Worm (Caenorhabditis elegans) whole organism, young adult: ENCODE measurements around the gene F54H5.2.
A peak's percentile ranks its signal among the peaks of the same experiment; 100 is the strongest.

Experiments
- B0336.3 ChIP-seq: fragments of 200-800 bp; sonication (Bioruptor generic); IDR thresholded peaks from 2 replicates; pipeline ENCODE4 v1.3.6; 2022; ENCODE audit warnings: missing genetic modification characterization, missing compliant biosample characterization
- C17E4.6 ChIP-seq: fragments of 200-800 bp; sonication (Bioruptor generic); IDR thresholded peaks from 2 replicates; pipeline ENCODE4 v1.3.6; 2022; ENCODE audit warnings: missing genetic modification reagents, missing genetic modification characterization, missing compliant biosample characterization
- D2030.7 ChIP-seq: fragments of 200-800 bp; sonication (Bioruptor generic); IDR thresholded peaks from 2 replicates; pipeline ENCODE4 v1.3.6; 2022; ENCODE audit warnings: missing genetic modification reagents, missing genetic modification characterization, missing compliant biosample characterization
- F10E7.11 ChIP-seq: sonication (generic microtip); optimal IDR thresholded peaks from 2 replicates; lab custom pipeline; 2017; ENCODE audit warnings: mild to moderate bottlenecking, missing genetic modification characterization, moderate library complexity, missing compliant biosample characterization
- F22D6.2 ChIP-seq: sonication (generic microtip); optimal IDR thresholded peaks from 2 replicates; lab custom pipeline; 2016; ENCODE audit warnings: mild to moderate bottlenecking, missing genetic modification characterization, missing compliant biosample characterization
- F23B12.7 ChIP-seq: sonication (generic microtip); optimal IDR thresholded peaks from 2 replicates; lab custom pipeline; 2017; ENCODE audit warnings: missing genetic modification characterization, mild to moderate bottlenecking, missing compliant biosample characterization, antibody characterized with exemption, moderate library complexity; ENCODE audit not compliant: insufficient read depth
- F33H1.4 ChIP-seq: fragments of 200-800 bp; sonication (Bioruptor generic); IDR thresholded peaks from 2 replicates; pipeline ENCODE4 v1.3.6; 2022; ENCODE audit warnings: missing genetic modification reagents, missing genetic modification characterization, missing compliant biosample characterization
- F49E8.2 ChIP-seq: sonication (generic microtip); optimal IDR thresholded peaks from 3 replicates; lab custom pipeline; 2017; ENCODE audit warnings: missing genetic modification characterization, mild to moderate bottlenecking, missing compliant biosample characterization, antibody characterized with exemption, moderate library complexity; ENCODE audit not compliant: insufficient read depth
- F52B5.7 ChIP-seq: sonication (generic microtip); optimal IDR thresholded peaks from 2 replicates; lab custom pipeline; 2016; ENCODE audit warnings: mild to moderate bottlenecking, missing genetic modification characterization, missing compliant biosample characterization
- K11D2.4 ChIP-seq: fragments of 200-800 bp; sonication (Bioruptor generic); IDR thresholded peaks from 2 replicates; pipeline ENCODE4 v1.3.6; 2022; ENCODE audit warnings: missing genetic modification reagents, missing genetic modification characterization, missing compliant biosample characterization
- Y53G8AR.9 ChIP-seq: fragments of 200-800 bp; sonication (Bioruptor generic); conservative IDR thresholded peaks from 2 replicates; pipeline ENCODE4 v1.3.6; 2022; ENCODE audit warnings: missing genetic modification reagents, missing genetic modification characterization, missing compliant biosample characterization
- ZK185.1 ChIP-seq: sonication (generic microtip); optimal IDR thresholded peaks from 2 replicates; lab custom pipeline; 2016; ENCODE audit warnings: mild to moderate bottlenecking, missing genetic modification characterization, missing compliant biosample characterization; ENCODE audit not compliant: poor library complexity, severe bottlenecking
- atf-7 ChIP-seq: sonication (generic microtip); optimal IDR thresholded peaks from 2 replicates; lab custom pipeline; 2017; ENCODE audit warnings: mild to moderate bottlenecking, missing genetic modification characterization, missing compliant biosample characterization
- attf-3 ChIP-seq: fragments of 200-800 bp; sonication (Bioruptor generic); conservative IDR thresholded peaks from 2 replicates; pipeline ENCODE4 v1.3.6; 2022; ENCODE audit warnings: missing genetic modification reagents, missing genetic modification characterization, missing compliant biosample characterization
- attf-6 ChIP-seq: fragments of 200-800 bp; sonication (Bioruptor generic); IDR thresholded peaks from 2 replicates; pipeline ENCODE4 v1.3.6; 2022; ENCODE audit warnings: missing genetic modification reagents, missing genetic modification characterization, missing compliant biosample characterization
- bed-2 ChIP-seq: fragments of 200-800 bp; sonication (Bioruptor generic); IDR thresholded peaks from 2 replicates; pipeline ENCODE4 v1.3.6; 2022; ENCODE audit warnings: missing genetic modification reagents, missing genetic modification characterization, missing compliant biosample characterization
- cebp-1 ChIP-seq, 2 experiments: fragments of 200-800 bp in 1 of 2; sonication (Bioruptor generic) in 1 of 2; sonication (generic microtip) in 1 of 2; IDR thresholded peaks in 1 of 2; optimal IDR thresholded peaks in 1 of 2; 2 replicates each; pipeline versions ENCODE4 v1.3.6 to Lab custom; 2017 to 2022; ENCODE audit warnings: missing compliant biosample characterization in 2 of 2, missing genetic modification characterization in 2 of 2, mild to moderate bottlenecking in 1 of 2, missing genetic modification reagents in 1 of 2, moderate library complexity in 1 of 2
- ceh-27 ChIP-seq: fragments of 200-800 bp; sonication (Bioruptor generic); optimal IDR thresholded peaks from 2 replicates; lab custom pipeline; 2018; ENCODE audit warnings: mild to moderate bottlenecking, missing genetic modification characterization, moderate library complexity, missing compliant biosample characterization
- ceh-91 ChIP-seq: fragments of 200-800 bp; sonication (Bioruptor generic); IDR thresholded peaks from 2 replicates; pipeline ENCODE4 v1.3.6; 2022; ENCODE audit warnings: missing genetic modification reagents, missing genetic modification characterization, missing compliant biosample characterization
- die-1 ChIP-seq: sonication (generic microtip); optimal IDR thresholded peaks from 2 replicates; lab custom pipeline; 2016; ENCODE audit warnings: missing genotype, mild to moderate bottlenecking, missing genetic modification characterization, missing compliant biosample characterization
- dox-1 ChIP-seq: fragments of 200-800 bp; sonication (Bioruptor generic); IDR thresholded peaks from 2 replicates; pipeline ENCODE4 v1.3.6; 2022; ENCODE audit warnings: missing genetic modification reagents, missing genetic modification characterization, missing compliant biosample characterization
- efl-1 ChIP-seq: fragments of 150-350 bp; optimal IDR thresholded peaks from 2 replicates; lab custom pipeline; 2014; ENCODE audit warnings: missing biosample characterization, missing genetic modification reagents, missing genetic modification characterization
- let-526 ChIP-seq: fragments of 200-800 bp; sonication (Bioruptor generic); IDR thresholded peaks from 2 replicates; pipeline ENCODE4 v1.3.6; 2022; ENCODE audit warnings: missing genetic modification reagents, missing genetic modification characterization, missing compliant biosample characterization
- let-607 ChIP-seq, 2 experiments: fragments of 200-800 bp in 1 of 2; sonication (Bioruptor generic) in 1 of 2; sonication (generic microtip) in 1 of 2; optimal IDR thresholded peaks; 2 replicates each; lab custom pipeline; 2016 to 2018; ENCODE audit warnings: mild to moderate bottlenecking in 2 of 2, missing compliant biosample characterization in 2 of 2, missing genetic modification characterization in 2 of 2, moderate library complexity in 2 of 2, missing genotype in 1 of 2
- lin-54 ChIP-seq: fragments of 200-800 bp; sonication (Bioruptor generic); optimal IDR thresholded peaks from 2 replicates; lab custom pipeline; 2018; ENCODE audit warnings: mild to moderate bottlenecking, missing genetic modification characterization, missing compliant biosample characterization
- lsl-1 ChIP-seq: fragments of 200-800 bp; sonication (Bioruptor generic); optimal IDR thresholded peaks from 2 replicates; lab custom pipeline; 2018; ENCODE audit warnings: mild to moderate bottlenecking, missing genetic modification characterization, moderate library complexity, missing compliant biosample characterization
- lsy-27 ChIP-seq: sonication (generic microtip); optimal IDR thresholded peaks from 2 replicates; lab custom pipeline; 2017; ENCODE audit warnings: missing genetic modification characterization, mild to moderate bottlenecking, missing compliant biosample characterization, antibody characterized with exemption, missing genotype, borderline replicate concordance; ENCODE audit not compliant: insufficient read depth
- madf-6 ChIP-seq: fragments of 200-800 bp; sonication (Bioruptor generic); IDR thresholded peaks from 2 replicates; pipeline ENCODE4 v1.3.6; 2022; ENCODE audit warnings: missing genetic modification reagents, missing genetic modification characterization, missing compliant biosample characterization
- madf-8 ChIP-seq: fragments of 200-800 bp; sonication (Bioruptor generic); conservative IDR thresholded peaks from 2 replicates; pipeline ENCODE4 v1.3.6; 2022; ENCODE audit warnings: missing genetic modification reagents, missing genetic modification characterization, missing compliant biosample characterization
- mcd-1 ChIP-seq: fragments of 200-800 bp; sonication (Bioruptor generic); IDR thresholded peaks from 2 replicates; pipeline ENCODE4 v1.3.6; 2022; ENCODE audit warnings: missing genetic modification reagents, missing genetic modification characterization, missing compliant biosample characterization
- nhr-179 ChIP-seq: sonication (generic microtip); optimal IDR thresholded peaks from 2 replicates; lab custom pipeline; 2016; ENCODE audit warnings: mild to moderate bottlenecking, missing genetic modification characterization, missing compliant biosample characterization
- nhr-80 ChIP-seq: sonication (generic microtip); optimal IDR thresholded peaks from 2 replicates; lab custom pipeline; 2016; ENCODE audit warnings: missing genetic modification characterization, missing compliant biosample characterization
- snpc-1.3 ChIP-seq: sonication (generic microtip); optimal IDR thresholded peaks from 2 replicates; lab custom pipeline; 2017; ENCODE audit warnings: missing genetic modification characterization, mild to moderate bottlenecking, missing compliant biosample characterization, antibody characterized with exemption, moderate library complexity, missing genotype, missing genetic modification reagents; ENCODE audit not compliant: insufficient read depth
- snpc-4 ChIP-seq, 5 experiments: fragments of 150-350 bp in 1 of 5; sonication (generic microtip) in 4 of 5; optimal IDR thresholded peaks; 2 replicates each; lab custom pipeline; 2014 to 2018; ENCODE audit warnings: missing genetic modification characterization in 5 of 5, missing biosample characterization in 3 of 5, antibody characterized with exemption in 2 of 5, mild to moderate bottlenecking in 2 of 5, missing compliant biosample characterization in 2 of 5, missing genotype in 2 of 5, moderate library complexity in 2 of 5, missing genetic modification reagents in 1 of 5
- sptf-2 ChIP-seq: fragments of 200-800 bp; sonication (Bioruptor generic); optimal IDR thresholded peaks from 2 replicates; lab custom pipeline; 2018; ENCODE audit warnings: mild to moderate bottlenecking, missing genetic modification characterization, missing compliant biosample characterization
- tbp1 ChIP-seq: fragments of 200-800 bp; sonication (Bioruptor generic); optimal IDR thresholded peaks from 2 replicates; lab custom pipeline; 2018; ENCODE audit warnings: mild to moderate bottlenecking, missing genetic modification characterization, missing compliant biosample characterization
- tlf-1 ChIP-seq: fragments of 200-800 bp; sonication (Bioruptor generic); optimal IDR thresholded peaks from 2 replicates; lab custom pipeline; 2018; ENCODE audit warnings: mild to moderate bottlenecking, missing genetic modification characterization, missing compliant biosample characterization
- xnd-1 ChIP-seq: sonication (generic microtip); optimal IDR thresholded peaks from 2 replicates; lab custom pipeline; 2016; ENCODE audit warnings: missing genotype, missing genetic modification reagents, missing genetic modification characterization, missing compliant biosample characterization
- zim-3 ChIP-seq: sonication (generic microtip); optimal IDR thresholded peaks from 2 replicates; lab custom pipeline; 2017; ENCODE audit warnings: mild to moderate bottlenecking, missing genetic modification characterization, moderate library complexity, missing compliant biosample characterization
- ztf-18 ChIP-seq: sonication (generic microtip); optimal IDR thresholded peaks from 2 replicates; lab custom pipeline; 2016; ENCODE audit warnings: missing genotype, mild to moderate bottlenecking, missing genetic modification characterization, missing compliant biosample characterization

F54H5.2 gene

DNA sequence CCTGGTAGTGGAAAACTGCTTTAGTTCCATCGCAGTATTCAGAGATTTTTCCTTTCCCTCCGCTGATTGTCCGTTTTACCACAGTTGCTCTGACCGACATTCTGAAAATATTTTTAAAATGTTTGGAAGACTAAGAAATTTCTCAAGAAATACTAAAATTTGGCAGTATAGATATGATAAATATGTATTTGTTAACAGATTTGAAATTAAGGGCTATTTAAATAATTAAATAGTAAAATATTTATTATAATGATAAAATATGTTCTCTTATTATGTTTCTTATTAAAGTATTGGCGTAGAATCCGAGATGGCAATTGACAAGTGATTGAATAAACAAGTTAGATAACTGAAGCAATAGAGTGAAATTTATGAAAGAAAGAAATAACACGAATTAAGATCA is 33.1 kb upstream of the F54H5.2 start, which contains the start of gene aipr-1:
Gene aipr-1, minus strand, starts transcription at position 101 of the 400 bp plus-strand sequence.
- TF ChIP-seq atf-7 (tag; lab: Kevin White, UChicago) (no peak), F22D6.2 (no peak), let-607 (tag; optimal IDR thresholded peaks at IDR 0.05; lab: Kevin White, UChicago) (no peak)

DNA sequence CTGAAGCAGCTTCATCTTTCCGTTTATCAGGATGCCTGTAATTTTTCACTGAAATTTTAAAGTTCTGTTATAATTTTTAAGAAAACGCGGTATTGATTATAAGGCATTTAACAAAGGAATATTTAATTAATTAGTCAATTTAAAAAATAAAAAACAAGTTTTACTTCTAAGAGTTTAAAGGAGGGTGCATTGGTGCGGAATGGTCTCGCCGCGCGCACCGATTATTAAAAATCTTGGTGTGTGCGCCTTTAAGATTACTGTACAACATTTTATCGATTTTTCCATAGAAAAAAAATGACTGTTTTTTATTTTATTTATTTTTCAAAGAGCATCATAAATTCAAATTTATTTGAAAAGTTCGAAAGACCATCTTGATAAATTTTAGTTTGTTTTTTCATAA is 29.8 kb upstream of the F54H5.2 start:
- TF ChIP-seq lsl-1 (GFP tag; lab: Kevin White, UChicago) (peak; percentile 83), Y53G8AR.9 (GFP tag; lab: Robert Waterston, UW) (no peak), efl-1 (GFP tag; lab: Kevin White, UChicago) (peak; percentile 15), D2030.7 (GFP tag; lab: Robert Waterston, UW) (0 out of 2 replicates have a peak, but pooled peaks have one; percentile 29), xnd-1 (tag; lab: Kevin White, UChicago) (peak; percentile 27), F33H1.4 (peak; percentile 83), madf-8 (peak; percentile 62), die-1 (tag; lab: Kevin White, UChicago) (no peak), madf-6 (peak; percentile 81)

DNA sequence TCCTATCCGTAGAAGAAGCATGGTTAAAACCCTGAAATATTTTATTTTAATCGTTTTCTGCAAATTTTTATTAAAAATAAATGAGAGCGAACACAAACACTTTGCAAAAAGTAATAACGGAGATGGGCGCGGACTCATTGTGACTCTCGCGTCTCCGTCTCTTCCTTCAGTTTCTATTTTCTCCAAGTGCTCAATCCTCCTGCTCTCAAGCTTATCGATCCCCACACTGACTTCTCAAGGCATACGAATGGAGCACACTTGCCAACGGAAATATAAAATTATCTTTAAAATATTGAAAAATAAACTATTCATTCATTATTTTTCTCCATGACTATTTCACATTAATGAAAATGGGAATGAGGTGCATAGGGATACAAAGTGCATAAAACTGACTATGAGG is 29.2 kb upstream of the F54H5.2 start, which contains the start of gene dnj-8:
Gene dnj-8, minus strand, starts transcription at position 31 of the 400 bp plus-strand sequence.
- TF ChIP-seq F49E8.2 (no peak), F52B5.7 (no peak), F22D6.2 (no peak), nhr-179 (no peak), snpc-4 (GFP tag; optimal IDR thresholded peaks at IDR 0.05; lab: Kevin White, UChicago) (no peak), snpc-4 (tag; optimal IDR thresholded peaks at IDR 0.05; lab: Kevin White, UChicago) (no peak), ceh-27 (no peak), tlf-1 (GFP tag; lab: Kevin White, UChicago) (no peak), lsl-1 (GFP tag; lab: Kevin White, UChicago) (no peak), F10E7.11 (tag; lab: Kevin White, UChicago) (no peak), C17E4.6 (GFP tag; lab: Robert Waterston, UW) (no peak), lsy-27 (tag; lab: Kevin White, UChicago) (no peak), sptf-2 (GFP tag; lab: Kevin White, UChicago) (no peak), let-526 (GFP tag; lab: Robert Waterston, UW) (no peak), bed-2 (GFP tag; lab: Robert Waterston, UW) (no peak)

ce11 chrII:6600973-6601372 is 26.3 kb upstream of the F54H5.2 start, which contains the start of gene vps-33.2:
Gene vps-33.2, plus strand, starts transcription at chrII:6601216.
- TF ChIP-seq snpc-1.3 (tag; lab: Kevin White, UChicago) (no peak), attf-6 (no peak), xnd-1 (tag; lab: Kevin White, UChicago) (no peak), ceh-91 (GFP tag; lab: Robert Waterston, UW) (no peak), nhr-80 (tag; lab: Kevin White, UChicago) (no peak), zim-3 (tag; lab: Kevin White, UChicago) (no peak), K11D2.4 (GFP tag; lab: Robert Waterston, UW) (no peak), ZK185.1 (tag; lab: Kevin White, UChicago) (peak; percentile 34), snpc-4 (GFP tag; optimal IDR thresholded peaks at IDR 0.05; lab: Kevin White, UChicago) (no peak), snpc-4 (tag; optimal IDR thresholded peaks at IDR 0.05; lab: Kevin White, UChicago) (peak in 1 of 4 experiments; percentile 4), attf-3 (0 out of 2 replicates have a peak, but pooled peaks have one; percentile 33), atf-7 (tag; lab: Kevin White, UChicago) (no peak), tbp1 (GFP tag; lab: Kevin White, UChicago) (peak; percentile 27), F33H1.4 (peak; percentile 51; the same call in 1 of the 2 replicates), mcd-1 (peak; percentile 47; the same call in 1 of the 2 replicates), tlf-1 (GFP tag; lab: Kevin White, UChicago) (no peak), madf-6 (peak; percentile 64), lin-54 (peak; percentile 3), cebp-1 (GFP tag; IDR thresholded peaks at IDR 0.05; lab: Robert Waterston, UW) (no peak), cebp-1 (tag; optimal IDR thresholded peaks at IDR 0.05; lab: Kevin White, UChicago) (peak; percentile 41), B0336.3 (GFP tag; lab: Robert Waterston, UW) (no peak), F10E7.11 (tag; lab: Kevin White, UChicago) (no peak), dox-1 (GFP tag; lab: Robert Waterston, UW) (peak; percentile 38; the same call in 1 of the 2 replicates), ztf-18 (tag; lab: Kevin White, UChicago) (no peak), F23B12.7 (tag; lab: Kevin White, UChicago) (no peak)
